Fruit fly (Drosophila melanogaster): ENCODE results near the gene CG32816.

- TF ChIP-seq CG8478 (optimal IDR thresholded peaks at IDR 0.05) (no peak), CTCF (optimal IDR thresholded peaks at IDR 0.05) (no peak)
Observed at dm6 chrX:414352-414751, 56.2 kb downstream of the CG32816 start.
